Worm (Caenorhabditis elegans) whole organism, midembryonic: ENCODE data around the gene Y113G7B.11.

ENCODE experiments used
- T22C8.4 ChIP-seq: fragments of 200-800 bp; sonication (Bioruptor generic); IDR thresholded peaks from 2 replicates; pipeline ENCODE4 v1.3.6; 2022; ENCODE audit warnings: missing genetic modification characterization, missing compliant biosample characterization
- flt-1 ChIP-seq: fragments of 200-800 bp; sonication (Bioruptor generic); IDR thresholded peaks from 2 replicates; pipeline ENCODE4 v1.3.6; 2022; ENCODE audit warnings: missing genetic modification characterization, missing compliant biosample characterization
- klf-2 ChIP-seq: fragments of 200-800 bp; sonication (Bioruptor generic); conservative IDR thresholded peaks from 2 replicates; pipeline ENCODE4 v1.3.6; 2022; ENCODE audit warnings: missing genetic modification reagents, missing genetic modification characterization, missing compliant biosample characterization
- med-1 ChIP-seq: sonication (generic microtip); optimal IDR thresholded peaks from 2 replicates; lab custom pipeline; 2017; ENCODE audit warnings: missing genetic modification characterization, mild to moderate bottlenecking, missing compliant biosample characterization, antibody characterized with exemption, missing genetic modification reagents; ENCODE audit not compliant: insufficient read depth
- tab-1 ChIP-seq: fragments of 200-800 bp; sonication (Bioruptor generic); IDR thresholded peaks from 2 replicates; pipeline ENCODE4 v1.3.6; 2022; ENCODE audit warnings: missing genetic modification characterization, missing compliant biosample characterization
- ztf-23 ChIP-seq: fragments of 200-800 bp; sonication (Bioruptor generic); IDR thresholded peaks from 2 replicates; pipeline ENCODE4 v1.3.6; 2022; ENCODE audit warnings: missing genetic modification reagents, missing genetic modification characterization, missing compliant biosample characterization

DNA sequence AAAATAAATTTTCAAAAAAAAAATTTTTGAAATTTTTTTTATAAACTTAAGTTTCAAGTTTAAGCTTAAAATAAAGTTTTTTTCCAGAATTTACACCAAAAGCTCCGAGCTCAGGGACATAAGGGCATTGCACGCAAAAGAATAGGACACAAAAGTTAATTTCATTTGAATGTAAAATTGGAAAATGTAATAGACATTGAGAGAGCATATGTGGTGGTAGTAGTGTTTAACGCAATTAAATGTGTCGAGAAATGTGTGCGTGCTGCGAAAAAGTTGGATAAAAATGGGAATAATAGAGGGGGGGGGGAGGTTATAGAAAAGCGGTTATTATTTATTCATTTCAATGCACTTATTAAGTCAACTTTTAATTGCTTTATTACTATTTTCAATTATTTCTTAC is 5.5 kb upstream of the Y113G7B.11 start:
- TF ChIP-seq klf-2 (GFP tag; lab: Robert Waterston, UW), result no peak
- TF ChIP-seq flt-1 (GFP tag; lab: Robert Waterston, UW), result no peak
- TF ChIP-seq med-1 (GFP tag; lab: Kevin White, UChicago), result no peak
- no peak for TF ChIP-seq tab-1
- TF ChIP-seq T22C8.4 (GFP tag; lab: Robert Waterston, UW), result no peak
- no peak for TF ChIP-seq ztf-23
